Fruit fly (Drosophila melanogaster): ENCODE data around the gene CG14073.
A peak's percentile ranks its signal among the peaks of the same experiment; 100 is the strongest.

The CG14073 gene

DNA sequence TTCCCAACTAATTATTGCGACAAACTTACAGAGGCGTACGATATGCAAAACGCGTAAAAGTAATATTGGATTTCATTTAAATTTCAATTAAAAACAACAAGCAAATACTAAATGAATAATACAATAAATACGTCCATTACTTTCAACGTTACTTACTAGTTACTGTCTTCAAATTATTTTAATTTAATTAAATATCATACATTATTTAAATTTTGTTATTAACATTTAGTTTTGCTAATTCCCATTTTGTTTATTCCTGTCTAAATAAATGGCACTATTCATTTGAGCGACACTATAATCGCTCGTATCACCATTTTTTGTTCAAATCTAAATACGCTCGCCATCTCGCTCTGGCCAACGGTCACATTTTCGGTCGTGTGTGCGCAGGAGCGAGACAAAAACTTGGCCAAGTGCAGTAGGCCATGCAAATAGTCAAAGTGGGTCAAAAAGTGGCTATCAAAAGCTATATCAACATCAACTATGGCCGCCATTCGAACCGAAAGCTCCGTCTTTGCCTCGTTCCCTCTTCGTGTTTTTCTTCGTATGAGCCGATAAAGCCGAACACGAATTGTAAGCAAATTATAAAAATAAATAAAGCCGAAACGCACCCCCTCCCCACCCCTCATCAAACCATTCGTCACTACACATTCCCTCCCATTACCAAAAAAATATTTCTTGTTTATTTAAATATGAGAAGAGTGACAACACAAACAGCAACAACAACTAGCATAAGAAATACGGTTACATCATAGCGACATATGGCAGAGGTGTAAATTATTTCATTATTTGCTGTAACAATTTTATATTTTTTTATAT lies 31.1 kb downstream of the CG14073 start (continued):
- TF ChIP-seq Bgb (GFP tag; IDR thresholded peaks at IDR 0.05; ENCODE audit: partially characterized antibody) (peak; percentile 26; the same call in 1 of the 2 replicates), CG13624 (GFP tag; optimal IDR thresholded peaks at IDR 0.05) (peak; percentile 2), CG10462 (GFP tag; optimal IDR thresholded peaks at IDR 0.05) (peak; percentile 14), Gsc (GFP tag; IDR thresholded peaks at IDR 0.05) (no peak), Oli (tag; optimal IDR thresholded peaks at IDR 0.05) (peak; percentile 65), Dek (tag; optimal IDR thresholded peaks at IDR 0.05) (peak; percentile 23), MTF-1 (GFP tag; optimal IDR thresholded peaks at IDR 0.05; ENCODE audit: borderline replicate concordance) (peak; percentile 54), twi (tag; optimal IDR thresholded peaks at IDR 0.05) (no peak), NC2β (GFP tag; optimal IDR thresholded peaks at IDR 0.05) (no peak), CG2712 (tag; optimal IDR thresholded peaks at IDR 0.05) (no peak), al (GFP tag; IDR thresholded peaks at IDR 0.05) (no peak), CG4328 (GFP tag; optimal IDR thresholded peaks at IDR 0.05) (peak; percentile 79), gem (tag; optimal IDR thresholded peaks at IDR 0.05) (peak; percentile 58), CG12391 (tag; optimal IDR thresholded peaks at IDR 0.05) (peak; percentile 31), nerfin-1 (tag; optimal IDR thresholded peaks at IDR 0.05) (no peak), maf-S (GFP tag; optimal IDR thresholded peaks at IDR 0.05) (no peak), chn (GFP tag; optimal IDR thresholded peaks at IDR 0.05) (no peak), wek (GFP tag; optimal IDR thresholded peaks at IDR 0.05) (peak; percentile 81), HLH3B (GFP tag; IDR thresholded peaks at IDR 0.05) (peak; percentile 51; the same call in 1 of the 2 replicates), CG31388 (GFP tag; optimal IDR thresholded peaks at IDR 0.05) (no peak), Mes4 (GFP tag; optimal IDR thresholded peaks at IDR 0.05) (peak; percentile 32), fru (optimal IDR thresholded peaks at IDR 0.05) (no peak), pita (GFP tag; optimal IDR thresholded peaks at IDR 0.05) (no peak), gfzf (GFP tag; optimal IDR thresholded peaks at IDR 0.05) (no peak), Sry-δ (GFP tag; optimal IDR thresholded peaks at IDR 0.05) (no peak), CG5245 (GFP tag; optimal IDR thresholded peaks at IDR 0.05) (no peak), CG15269 (tag; optimal IDR thresholded peaks at IDR 0.05) (peak; percentile 43), peb (GFP tag; IDR thresholded peaks at IDR 0.05) (no peak), CG13123 (GFP tag; optimal IDR thresholded peaks at IDR 0.05) (peak; percentile 19), CG14710 (tag; optimal IDR thresholded peaks at IDR 0.05) (no peak), Hmx (GFP tag; optimal IDR thresholded peaks at IDR 0.05) (no peak), CG14050 (GFP tag; IDR thresholded peaks at IDR 0.05) (peak; percentile 44; the same call in 2 of the 3 replicates), CG1602 (GFP tag; optimal IDR thresholded peaks at IDR 0.05) (no peak), ap (GFP tag; IDR thresholded peaks at IDR 0.05) (no peak), klu (GFP tag; IDR thresholded peaks at IDR 0.05) (no peak), gro (GFP tag; optimal IDR thresholded peaks at IDR 0.05) (peak; percentile 78), CG30403 (GFP tag; optimal IDR thresholded peaks at IDR 0.05) (peak; percentile 22), ttk (GFP tag; IDR thresholded peaks at IDR 0.05) (no peak), repo (GFP tag; optimal IDR thresholded peaks at IDR 0.05) (no peak), Doc2 (GFP tag; IDR thresholded peaks at IDR 0.05) (no peak), CG8924 (tag; optimal IDR thresholded peaks at IDR 0.05) (peak; percentile 10), CTCF (GFP tag; optimal IDR thresholded peaks at IDR 0.05) (no peak), mld (GFP tag; IDR thresholded peaks at IDR 0.05; ENCODE audit: partially characterized antibody) (no peak), chinmo (GFP tag; IDR thresholded peaks at IDR 0.05; ENCODE audit: partially characterized antibody) (peak; percentile 100), CG9817 (tag; optimal IDR thresholded peaks at IDR 0.05) (peak; percentile 5), CG6854 (GFP tag; optimal IDR thresholded peaks at IDR 0.05) (peak; percentile 38), CG2875 (GFP tag; optimal IDR thresholded peaks at IDR 0.05) (peak; percentile 63), MESR4 (GFP tag; optimal IDR thresholded peaks at IDR 0.05) (no peak), CG13424 (tag; optimal IDR thresholded peaks at IDR 0.05) (peak; percentile 32), lbe (GFP tag; optimal IDR thresholded peaks at IDR 0.05) (no peak)

Measured in whole organism, embryonic.